Fruit fly (Drosophila melanogaster): ENCODE data around the gene IP3K1.

IP3K1 gene

dm6 chr2L:9779147-9779546 lies 3.0 kb upstream of the IP3K1 start (continued):
- TF ChIP-seq CG11085 (GFP tag; IDR thresholded peaks at IDR 0.05) (0 out of 2 replicates have a peak, but pooled peaks have one; percentile 34), CG10366 (GFP tag; IDR thresholded peaks at IDR 0.05) (peak; percentile 20), CG11504 (tag; optimal IDR thresholded peaks at IDR 0.05) (peak; percentile 50), CG9437 (GFP tag; optimal IDR thresholded peaks at IDR 0.05) (peak; percentile 2), Deaf1 (tag; optimal IDR thresholded peaks at IDR 0.05) (peak; percentile 7), CG7556 (GFP tag; optimal IDR thresholded peaks at IDR 0.05) (peak; percentile 42), CG8359 (GFP tag; optimal IDR thresholded peaks at IDR 0.05; ENCODE audit: borderline replicate concordance) (no peak), Xbp1 (GFP tag; optimal IDR thresholded peaks at IDR 0.05) (peak; percentile 29), ftz-f1 (GFP tag; optimal IDR thresholded peaks at IDR 0.05) (no peak), CG16863 (GFP tag; optimal IDR thresholded peaks at IDR 0.05) (peak; percentile 28), Bdp1 (GFP tag; optimal IDR thresholded peaks at IDR 0.05) (no peak), CG1233 (GFP tag; optimal IDR thresholded peaks at IDR 0.05) (peak; percentile 14), CG12155 (GFP tag; optimal IDR thresholded peaks at IDR 0.05) (peak; percentile 29), CG12769 (tag; optimal IDR thresholded peaks at IDR 0.05) (peak; percentile 71), CG3847 (GFP tag; IDR thresholded peaks at IDR 0.05) (peak; percentile 29; the same call in 1 of the 2 replicates), CG12391 (tag; optimal IDR thresholded peaks at IDR 0.05) (peak; percentile 16), Fer3 (tag; optimal IDR thresholded peaks at IDR 0.05) (peak; percentile 40), D19B (GFP tag; optimal IDR thresholded peaks at IDR 0.05) (peak; percentile 62), ato (GFP tag; IDR thresholded peaks at IDR 0.05; ENCODE audit: partially characterized antibody) (no peak), zfh2 (GFP tag; optimal IDR thresholded peaks at IDR 0.05) (peak; percentile 60), CG8924 (tag; optimal IDR thresholded peaks at IDR 0.05) (peak; percentile 25), Myb (GFP tag; optimal IDR thresholded peaks at IDR 0.05) (peak; percentile 31), tio (GFP tag; optimal IDR thresholded peaks at IDR 0.05) (peak; percentile 8), CG2678 (tag; optimal IDR thresholded peaks at IDR 0.05) (peak; percentile 52), chif (GFP tag; optimal IDR thresholded peaks at IDR 0.05) (peak in 1 of 2 experiments; percentile 32), CG32532 (GFP tag; IDR thresholded peaks at IDR 0.05) (peak; percentile 38; the same call in 1 of the 2 replicates), HHEX (GFP tag; optimal IDR thresholded peaks at IDR 0.05) (peak; percentile 24), Sox100B (GFP tag; optimal IDR thresholded peaks at IDR 0.05) (no peak), lab (GFP tag; optimal IDR thresholded peaks at IDR 0.05) (peak; percentile 34), CG1603 (tag; optimal IDR thresholded peaks at IDR 0.05) (peak; percentile 5), CG11247 (GFP tag; IDR thresholded peaks at IDR 0.05) (0 out of 2 replicates have a peak, but pooled peaks have one; percentile 13), seq (GFP tag; IDR thresholded peaks at IDR 0.05) (0 out of 2 replicates have a peak, but pooled peaks have one; percentile 41), pan (optimal IDR thresholded peaks at IDR 0.05) (no peak), pan (GFP tag; optimal IDR thresholded peaks at IDR 0.05 in 1 of 2, IDR thresholded peaks at IDR 0.05 in 1 of 2) (peak in 1 of 2 experiments; percentile 38), Fer1 (GFP tag; optimal IDR thresholded peaks at IDR 0.05) (peak; percentile 26), row (GFP tag; IDR thresholded peaks at IDR 0.05) (peak; percentile 48; the same call in 2 of the 3 replicates), CG16815 (GFP tag; optimal IDR thresholded peaks at IDR 0.05) (peak; percentile 3), CG18619 (GFP tag; optimal IDR thresholded peaks at IDR 0.05) (peak; percentile 7), CG14441 (GFP tag; IDR thresholded peaks at IDR 0.05) (0 out of 2 replicates have a peak, but pooled peaks have one; percentile 10), H2.0 (GFP tag; IDR thresholded peaks at IDR 0.05) (peak; percentile 21; the same call in 1 of the 2 replicates), dpn (GFP tag; optimal IDR thresholded peaks at IDR 0.05) (peak in 1 of 2 experiments; percentile 28), CG17186 (GFP tag; optimal IDR thresholded peaks at IDR 0.05) (no peak), CG8388 (GFP tag; optimal IDR thresholded peaks at IDR 0.05) (peak; percentile 5), Hmr (GFP tag; optimal IDR thresholded peaks at IDR 0.05) (peak; percentile 75), so (GFP tag; IDR thresholded peaks at IDR 0.05) (no peak), D (optimal IDR thresholded peaks at IDR 0.05) (no peak), D (GFP tag; optimal IDR thresholded peaks at IDR 0.05) (no peak), CG32767 (GFP tag; IDR thresholded peaks at IDR 0.05) (0 out of 2 replicates have a peak, but pooled peaks have one; percentile 16), CHES-1-like (GFP tag; optimal IDR thresholded peaks at IDR 0.05) (peak; percentile 24), CG2202 (tag; optimal IDR thresholded peaks at IDR 0.05) (no peak)
